Worm (Caenorhabditis elegans) whole organism, L3 larva: ENCODE data around the gene F45D11.14.
A peak's percentile ranks its signal among the peaks of the same experiment; 100 is the strongest.
"Not testable (repeated sequence)": the region's sequence is repeated elsewhere in the genome, so short reads cannot be mapped to it uniquely, and the experiment has no call there.

ENCODE experiments used
- aly-2 ChIP-seq: fragments of 150-350 bp; optimal IDR thresholded peaks from 2 replicates; lab custom pipeline; 2014; ENCODE audit warnings: missing biosample characterization, missing genetic modification characterization
- elt-2 ChIP-seq: sonication (generic microtip); optimal IDR thresholded peaks from 2 replicates; lab custom pipeline; 2016; ENCODE audit warnings: missing genetic modification reagents, mild to moderate bottlenecking, missing genetic modification characterization, missing compliant biosample characterization
- fos-1 ChIP-seq: fragments of 150-350 bp; optimal IDR thresholded peaks from 2 replicates; lab custom pipeline; 2014; ENCODE audit warnings: missing biosample characterization, missing genetic modification characterization
- jun-1 ChIP-seq: fragments of 150-350 bp; optimal IDR thresholded peaks from 2 replicates; lab custom pipeline; 2014; ENCODE audit warnings: missing biosample characterization, missing genetic modification reagents, missing genetic modification characterization
- nhr-25 ChIP-seq: sonication (generic microtip); optimal IDR thresholded peaks from 2 replicates; lab custom pipeline; 2017; ENCODE audit warnings: missing biosample characterization, missing genetic modification characterization
- nhr-67 ChIP-seq: fragments of 150-350 bp; optimal IDR thresholded peaks from 2 replicates; lab custom pipeline; 2014; ENCODE audit warnings: missing biosample characterization, missing genetic modification characterization
- nhr-76 ChIP-seq: fragments of 150-350 bp; sonication (generic microtip); optimal IDR thresholded peaks from 5 replicates; lab custom pipeline; 2014; ENCODE audit warnings: missing biosample characterization, missing genetic modification characterization
- skn-1 ChIP-seq: fragments of 150-350 bp; optimal IDR thresholded peaks from 2 replicates; lab custom pipeline; 2014; ENCODE audit warnings: missing biosample characterization, missing genetic modification characterization
- ztf-4 ChIP-seq: fragments of 150-350 bp; optimal IDR thresholded peaks from 2 replicates; lab custom pipeline; 2014; ENCODE audit warnings: missing biosample characterization, missing genetic modification characterization

The F45D11.14 gene

DNA sequence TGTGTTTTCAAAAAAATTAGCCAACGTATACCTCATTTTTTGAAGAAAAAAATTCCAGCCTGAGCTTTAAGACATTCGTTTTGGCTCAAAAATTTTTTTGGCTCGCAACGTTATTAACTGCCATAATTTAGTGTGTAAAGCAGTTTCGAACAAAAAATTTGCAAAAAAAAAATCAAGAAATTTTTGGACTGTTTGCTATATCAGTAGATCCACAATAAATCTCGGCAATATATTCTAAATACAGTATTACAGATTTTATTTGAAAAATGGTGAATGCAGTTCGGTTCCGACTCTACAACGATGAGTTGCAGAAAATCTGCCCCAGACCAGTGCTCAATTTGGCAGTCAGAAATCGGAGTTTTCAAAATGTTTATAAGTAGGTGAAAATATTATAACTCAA, 38.2 kb downstream of the F45D11.14 start, which contains the start of gene C32B5.6:
Gene C32B5.6 (plus strand): TSS at position 301 of the 400 bp plus-strand sequence.
- TF ChIP-seq nhr-76 (tag; lab: Kevin White, UChicago); ztf-4; nhr-67: not testable (repeated sequence)

DNA sequence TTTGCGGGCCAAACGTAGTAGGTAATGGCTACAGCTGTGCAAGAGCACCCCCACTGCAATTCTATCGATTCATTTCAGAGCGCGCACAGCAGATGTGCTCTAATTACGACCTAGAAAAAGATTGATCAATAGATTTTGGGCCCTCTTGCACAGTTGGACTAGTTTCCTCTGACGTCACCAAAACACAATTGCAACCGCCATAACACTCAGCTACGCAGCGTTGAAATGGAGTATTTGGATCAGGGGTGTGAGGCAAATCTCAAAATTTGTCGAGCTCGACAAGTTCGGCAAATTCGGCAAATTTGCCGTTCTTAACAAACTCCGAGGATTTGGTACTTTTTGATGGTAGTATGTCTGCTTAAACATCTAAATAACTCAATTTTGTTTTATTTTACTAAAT, 39.3 kb downstream of the F45D11.14 start, which contains the start of gene fbxc-18:
Gene fbxc-18 (minus strand): TSS at position 101 of the 400 bp plus-strand sequence.
- TF ChIP-seq nhr-76 (tag; lab: Kevin White, UChicago); jun-1 (tag; lab: Kevin White, UChicago); aly-2: not testable (repeated sequence)

DNA sequence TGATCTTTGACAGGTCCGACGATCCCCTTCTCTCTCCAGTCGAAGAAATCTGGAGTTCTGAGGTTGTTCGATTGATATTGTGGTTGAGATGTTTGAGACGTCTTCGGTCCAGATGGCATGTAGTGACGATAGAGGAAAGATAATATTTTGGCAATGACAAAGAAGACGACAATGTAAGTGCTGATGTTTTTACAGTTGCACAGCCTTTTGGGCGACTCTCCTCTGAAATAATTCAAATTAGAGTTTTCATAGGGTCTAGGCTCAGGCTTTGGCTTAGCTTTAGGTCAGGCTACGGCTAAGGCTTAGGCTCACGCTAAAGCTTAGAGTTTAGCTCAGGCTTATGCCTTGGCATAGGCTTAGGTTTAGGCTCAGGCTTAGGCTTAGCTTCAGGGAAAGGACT, 44.3 kb downstream of the F45D11.14 start, which contains the start of gene C32B5.13:
Gene C32B5.13 (minus strand): TSS at position 101 of the 400 bp plus-strand sequence.
- TF ChIP-seq nhr-25 (tag; lab: Kevin White, UChicago): no peak

ce11 chrII:960218-960617, 46.1 kb downstream of the F45D11.14 start, which contains the start of the genes C32B5.18 and C32B5.7:
Gene C32B5.18 (plus strand): TSS chrII:960518.
Gene C32B5.7 (plus strand): TSS chrII:960528.
- TF ChIP-seq skn-1 (no peak), fos-1 (no peak)

ce11 chrII:958618-959017, 47.7 kb downstream of the F45D11.14 start, which contains the start of gene sdz-4:
Gene sdz-4 (plus strand): TSS chrII:958918.
- no peak for TF ChIP-seq aly-2

- peak; percentile 26 for TF ChIP-seq elt-2
Observed at ce11 chrII:954626-955025, 51.6 kb downstream of the F45D11.14 start, which contains the start of gene fbxc-7. Gene fbxc-7 (plus strand): TSS chrII:954926.
